Worm (Caenorhabditis elegans) whole organism, L3 larva: ENCODE results near the gene avr-15.

ENCODE experiments used
- R02D3.7 ChIP-seq: fragments of 150-350 bp; optimal IDR thresholded peaks from 2 replicates; lab custom pipeline; 2014; ENCODE audit warnings: missing biosample characterization, missing genetic modification characterization
- aly-2 ChIP-seq: fragments of 150-350 bp; optimal IDR thresholded peaks from 2 replicates; lab custom pipeline; 2014; ENCODE audit warnings: missing biosample characterization, missing genetic modification characterization
- ceh-16 ChIP-seq: sonication (generic microtip); optimal IDR thresholded peaks from 2 replicates; lab custom pipeline; 2017; ENCODE audit warnings: missing biosample characterization, missing genetic modification characterization
- ceh-28 ChIP-seq: fragments of 150-350 bp; optimal IDR thresholded peaks from 2 replicates; lab custom pipeline; 2014; ENCODE audit warnings: missing biosample characterization, missing genetic modification reagents, missing genetic modification characterization
- ceh-82 ChIP-seq: fragments of 150-350 bp; optimal IDR thresholded peaks from 2 replicates; lab custom pipeline; 2014; ENCODE audit warnings: missing biosample characterization, missing genetic modification characterization
- daf-12 ChIP-seq: fragments of 150-350 bp; optimal IDR thresholded peaks from 2 replicates; lab custom pipeline; 2014; ENCODE audit warnings: missing biosample characterization, missing genetic modification reagents, missing genetic modification characterization
- egl-27 ChIP-seq: sonication (generic microtip); optimal IDR thresholded peaks from 4 replicates; lab custom pipeline; 2017; ENCODE audit warnings: missing biosample characterization, missing genetic modification reagents, missing genetic modification characterization
- elt-1 ChIP-seq: fragments of 150-350 bp; optimal IDR thresholded peaks from 2 replicates; lab custom pipeline; 2014; ENCODE audit warnings: missing biosample characterization, missing genetic modification characterization
- elt-2 ChIP-seq: sonication (generic microtip); optimal IDR thresholded peaks from 2 replicates; lab custom pipeline; 2016; ENCODE audit warnings: missing genetic modification reagents, mild to moderate bottlenecking, missing genetic modification characterization, missing compliant biosample characterization
- elt-3 ChIP-seq, 3 experiments: fragments of 150-350 bp in 1 of 3; sonication (generic microtip) in 2 of 3; optimal IDR thresholded peaks; 2 replicates in 2 of 3; 4 replicates in 1 of 3; lab custom pipeline; 2014 to 2017; ENCODE audit warnings: missing biosample characterization in 3 of 3, missing genetic modification characterization in 3 of 3
- eor-1 ChIP-seq, 2 experiments: fragments of 150-350 bp; optimal IDR thresholded peaks; 2 replicates each; lab custom pipeline; 2014 to 2018; ENCODE audit warnings: missing biosample characterization in 2 of 2, missing genetic modification characterization in 2 of 2
- fkh-10 ChIP-seq: sonication (generic microtip); optimal IDR thresholded peaks from 2 replicates; lab custom pipeline; 2017; ENCODE audit warnings: missing biosample characterization, missing genetic modification reagents, missing genetic modification characterization
- fkh-2 ChIP-seq: fragments of 150-350 bp; optimal IDR thresholded peaks from 2 replicates; lab custom pipeline; 2014; ENCODE audit warnings: missing biosample characterization, missing genetic modification reagents, missing genetic modification characterization
- hmg-11 ChIP-seq: sonication (generic microtip); optimal IDR thresholded peaks from 2 replicates; lab custom pipeline; 2016; ENCODE audit warnings: missing genetic modification characterization, missing compliant biosample characterization
- jun-1 ChIP-seq: fragments of 150-350 bp; optimal IDR thresholded peaks from 2 replicates; lab custom pipeline; 2014; ENCODE audit warnings: missing biosample characterization, missing genetic modification reagents, missing genetic modification characterization
- lin-15B ChIP-seq: fragments of 150-350 bp; optimal IDR thresholded peaks from 2 replicates; lab custom pipeline; 2014; ENCODE audit warnings: missing biosample characterization, missing genetic modification characterization
- lin-39 ChIP-seq: fragments of 150-350 bp; optimal IDR thresholded peaks from 2 replicates; lab custom pipeline; 2018; ENCODE audit warnings: missing biosample characterization, missing genetic modification reagents, missing genetic modification characterization
- lsy-12 ChIP-seq: sonication (generic microtip); optimal IDR thresholded peaks from 2 replicates; lab custom pipeline; 2016; ENCODE audit warnings: mild to moderate bottlenecking, missing genetic modification characterization, missing compliant biosample characterization
- mdl-1 ChIP-seq: fragments of 150-350 bp; optimal IDR thresholded peaks from 2 replicates; lab custom pipeline; 2014; ENCODE audit warnings: missing biosample characterization, missing genetic modification characterization
- nfya-1 ChIP-seq: sonication (generic microtip); optimal IDR thresholded peaks from 2 replicates; lab custom pipeline; 2017; ENCODE audit warnings: missing genetic modification characterization, mild to moderate bottlenecking, missing compliant biosample characterization, antibody characterized with exemption, moderate library complexity; ENCODE audit not compliant: insufficient read depth
- nhr-11 ChIP-seq: fragments of 150-350 bp; optimal IDR thresholded peaks from 2 replicates; lab custom pipeline; 2014; ENCODE audit warnings: missing biosample characterization, missing genetic modification characterization
- nhr-12 ChIP-seq: fragments of 150-350 bp; optimal IDR thresholded peaks from 2 replicates; lab custom pipeline; 2014; ENCODE audit warnings: missing biosample characterization, missing genetic modification characterization
- nhr-23 ChIP-seq: fragments of 150-350 bp; optimal IDR thresholded peaks from 2 replicates; lab custom pipeline; 2014; ENCODE audit warnings: missing biosample characterization, missing genetic modification reagents, missing genetic modification characterization
- nhr-25 ChIP-seq: sonication (generic microtip); optimal IDR thresholded peaks from 2 replicates; lab custom pipeline; 2017; ENCODE audit warnings: missing biosample characterization, missing genetic modification characterization
- nhr-43 ChIP-seq: sonication (generic microtip); optimal IDR thresholded peaks from 2 replicates; lab custom pipeline; 2016; ENCODE audit warnings: mild to moderate bottlenecking, missing genetic modification characterization, missing compliant biosample characterization; ENCODE audit not compliant: poor library complexity, severe bottlenecking
- nhr-76 ChIP-seq: fragments of 150-350 bp; sonication (generic microtip); optimal IDR thresholded peaks from 5 replicates; lab custom pipeline; 2014; ENCODE audit warnings: missing biosample characterization, missing genetic modification characterization
- nhr-77 ChIP-seq: fragments of 150-350 bp; optimal IDR thresholded peaks from 2 replicates; lab custom pipeline; 2014; ENCODE audit warnings: missing biosample characterization, missing genetic modification characterization
- pqm-1 ChIP-seq: fragments of 150-350 bp; optimal IDR thresholded peaks from 2 replicates; lab custom pipeline; 2017; ENCODE audit warnings: missing biosample characterization, missing genetic modification characterization, inconsistent platforms
- sea-2 ChIP-seq: fragments of 150-350 bp; sonication (generic microtip); optimal IDR thresholded peaks from 4 replicates; lab custom pipeline; 2014; ENCODE audit warnings: missing biosample characterization, missing genetic modification reagents, missing genetic modification characterization
- skn-1 ChIP-seq: fragments of 150-350 bp; optimal IDR thresholded peaks from 2 replicates; lab custom pipeline; 2014; ENCODE audit warnings: missing biosample characterization, missing genetic modification characterization
- snpc-4 ChIP-seq: fragments of 150-350 bp; optimal IDR thresholded peaks from 2 replicates; lab custom pipeline; 2014; ENCODE audit warnings: missing biosample characterization, missing genetic modification characterization
- tbx-2 ChIP-seq: sonication (generic microtip); optimal IDR thresholded peaks from 2 replicates; lab custom pipeline; 2016; ENCODE audit warnings: mild to moderate bottlenecking, missing genetic modification characterization, missing compliant biosample characterization

Gene avr-15

DNA sequence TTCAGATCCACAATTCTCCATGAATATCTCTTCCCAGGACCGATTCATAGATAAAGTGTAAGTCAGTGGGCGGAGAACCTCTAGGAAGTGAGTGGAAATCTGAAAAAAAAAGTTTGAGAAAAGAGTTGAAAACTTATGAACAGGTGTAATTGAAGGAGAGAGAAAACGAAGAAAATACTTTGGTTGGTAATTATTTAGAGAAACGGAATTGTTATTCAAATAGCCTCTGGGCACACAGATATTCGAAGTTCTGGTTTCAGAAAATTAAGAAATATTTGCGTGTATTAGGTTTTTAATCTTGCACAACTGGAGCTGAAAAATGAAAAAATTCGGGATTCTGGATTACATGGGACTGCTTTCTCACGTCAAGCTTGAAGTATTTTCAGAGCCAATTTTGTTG is 31.8 kb downstream of the avr-15 start, which contains the start of gene T10G3.2:
TSS of gene T10G3.2 (minus strand) at position 101 of the 400 bp plus-strand sequence.
- TF ChIP-seq tbx-2 (tag; lab: Kevin White, UChicago) (no peak), nfya-1 (no peak), nhr-12 (tag; lab: Kevin White, UChicago) (no peak), daf-12 (tag; lab: Kevin White, UChicago) (no peak), snpc-4 (no peak), ceh-82 (tag; lab: Kevin White, UChicago) (no peak)
- TF ChIP-seq, all 47 proteins: peak for 0

DNA sequence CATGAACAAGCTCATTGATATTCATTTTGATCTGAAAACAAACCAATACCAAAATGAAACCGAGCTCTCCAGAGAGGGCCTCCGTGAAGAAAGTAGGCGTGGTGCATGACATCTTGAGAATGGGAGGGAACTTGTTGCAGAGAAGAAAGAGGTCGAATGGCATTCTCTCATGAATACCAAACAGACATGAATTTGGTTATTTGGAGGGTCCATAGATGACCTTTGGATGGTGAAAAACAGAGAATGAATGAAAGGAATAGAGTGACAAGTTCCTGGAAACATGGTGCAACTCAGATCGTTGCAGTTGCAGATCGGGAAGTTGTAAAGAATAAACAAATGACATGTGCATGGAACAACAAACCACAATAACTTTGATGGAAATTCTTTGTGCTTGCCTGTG is 35.2 kb downstream of the avr-15 start, which contains the start of gene T10G3.8:
TSS of gene T10G3.8 (minus strand) at position 101 of the 400 bp plus-strand sequence.
- TF ChIP-seq nhr-11 (tag; lab: Kevin White, UChicago): no peak
- no peak for TF ChIP-seq nhr-43 (tag; lab: Kevin White, UChicago)
- TF ChIP-seq ceh-16: no peak
- no peak for TF ChIP-seq daf-12 (tag; lab: Kevin White, UChicago)
- TF ChIP-seq nhr-76 (tag; lab: Kevin White, UChicago): no peak

DNA sequence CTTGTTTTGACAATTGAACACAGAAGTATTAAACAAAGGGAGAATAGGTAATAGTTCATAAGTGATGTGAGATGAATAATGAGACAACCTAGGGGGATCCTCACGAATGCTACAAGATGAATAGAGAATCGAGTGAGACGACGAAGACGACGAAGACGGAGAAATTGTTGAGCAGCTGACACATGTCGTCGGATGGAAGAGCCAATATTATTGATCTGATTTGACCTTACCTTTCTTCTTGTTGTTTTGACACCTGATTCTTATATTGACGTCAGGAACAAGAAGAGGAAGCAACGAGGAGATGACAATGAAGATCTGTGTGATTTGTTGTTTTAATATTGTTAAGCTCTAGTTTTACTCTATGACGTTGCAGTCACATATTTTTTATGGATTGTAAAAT is 38.1 kb downstream of the avr-15 start, which contains the start of gene T10G3.1:
TSS of gene T10G3.1 (minus strand) at position 213 of the 400 bp plus-strand sequence.
- TF ChIP-seq egl-27 (tag; lab: Kevin White, UChicago) (no peak), nhr-76 (tag; lab: Kevin White, UChicago) (no peak), nhr-12 (tag; lab: Kevin White, UChicago) (no peak)

DNA sequence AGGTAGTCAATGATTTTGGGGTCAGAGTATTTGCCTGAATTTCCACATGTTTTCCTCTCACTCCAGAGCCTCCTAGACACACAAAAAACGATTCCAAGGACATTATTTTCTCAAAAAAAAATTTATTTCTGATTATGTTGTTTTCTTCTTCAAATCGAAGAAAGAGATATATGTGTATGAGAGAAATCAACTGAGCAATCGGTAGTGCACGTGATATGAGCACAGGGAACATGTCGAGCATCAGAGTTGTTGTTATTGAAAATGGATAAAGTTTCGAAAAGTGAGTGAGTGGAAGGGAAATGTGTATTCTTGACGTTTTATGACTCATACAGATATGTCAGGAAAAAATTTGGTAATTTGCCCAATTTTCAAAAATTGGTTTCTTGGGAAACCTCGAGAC is 39.5 kb downstream of the avr-15 start:
- TF ChIP-seq skn-1 (tag; lab: Kevin White, UChicago): no peak
- no peak for TF ChIP-seq ceh-82 (tag; lab: Kevin White, UChicago)
- TF ChIP-seq nfya-1: peak; percentile 8
- TF ChIP-seq elt-1 (tag; lab: Kevin White, UChicago): no peak
- no peak for TF ChIP-seq fkh-10 (GFP tag; lab: Kevin White, UChicago)
- no peak for TF ChIP-seq daf-12 (tag; lab: Kevin White, UChicago)
- TF ChIP-seq nhr-25 (tag; lab: Kevin White, UChicago): no peak
- TF ChIP-seq, all 47 proteins: peak for 1

DNA sequence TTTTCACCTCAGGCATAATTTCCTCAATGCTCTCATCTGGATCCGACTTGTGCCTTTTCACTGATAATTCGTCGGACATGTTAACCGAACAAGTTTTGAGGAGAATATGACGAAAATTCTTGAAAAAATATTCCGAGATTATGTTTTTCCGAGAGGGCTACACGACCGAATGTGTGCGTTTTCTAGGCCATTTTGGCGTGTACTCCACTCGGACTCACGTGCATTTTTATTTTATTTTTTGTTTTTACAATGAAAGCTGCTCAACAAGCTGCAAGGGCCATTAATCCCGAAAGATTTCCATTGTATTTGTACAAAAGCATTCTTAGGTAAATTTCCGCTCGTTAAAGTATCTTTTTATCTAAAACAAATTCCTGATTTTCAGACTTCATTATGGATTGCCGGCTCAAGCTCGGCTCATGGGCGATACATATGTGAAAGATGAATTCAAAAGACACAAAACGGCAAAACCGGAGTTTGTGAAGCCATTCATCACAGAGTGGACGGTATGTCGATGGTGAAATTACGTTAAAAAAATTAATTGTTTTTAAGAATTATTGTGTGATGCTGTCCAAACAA is 43.2 kb downstream of the avr-15 start, which contains the start of the genes F25H9.6 and F25H9.7:
TSS of gene F25H9.6 (minus strand) at position 172 of the 576 bp plus-strand sequence.
TSS of gene F25H9.7 (plus strand) at position 187 of the 576 bp plus-strand sequence.
- TF ChIP-seq nhr-77 (tag; lab: Kevin White, UChicago) (peak; percentile 27), elt-2 (tag; lab: Kevin White, UChicago) (peak; percentile 47), fkh-2 (tag; lab: Kevin White, UChicago) (no peak), nfya-1 (peak; percentile 77), tbx-2 (tag; lab: Kevin White, UChicago) (peak; percentile 39), nhr-25 (tag; lab: Kevin White, UChicago) (peak; percentile 48), sea-2 (GFP tag; lab: Kevin White, UChicago) (no peak), R02D3.7 (peak; percentile 52), lin-15B (peak; percentile 76), pqm-1 (tag; lab: Kevin White, UChicago) (peak; percentile 60), skn-1 (tag; lab: Kevin White, UChicago) (peak; percentile 48), hmg-11 (tag; lab: Kevin White, UChicago) (peak; percentile 83), lin-39 (tag; lab: Kevin White, UChicago) (peak; percentile 49), snpc-4 (peak; percentile 72), egl-27 (tag; lab: Kevin White, UChicago) (peak; percentile 18), mdl-1 (tag; lab: Kevin White, UChicago) (peak; percentile 78), ceh-28 (tag; lab: Kevin White, UChicago) (peak; percentile 9), lsy-12 (tag; lab: Kevin White, UChicago) (peak; percentile 87), eor-1 (tag; optimal IDR thresholded peaks at IDR 0.05; lab: Kevin White, UChicago) (no peak), nhr-43 (tag; lab: Kevin White, UChicago) (peak; percentile 95), elt-3 (tag; optimal IDR thresholded peaks at IDR 0.05; lab: Kevin White, UChicago) (no peak), jun-1 (peak; percentile 54), aly-2 (no peak), nhr-23 (tag; lab: Kevin White, UChicago) (peak; percentile 56)
